Comparison of ENCODE assay signal across 5 worm cellular contexts in genomic region chrV:7163477-7164114, ce11.
TF ChIP-seq lines count a peak whose summit lies in the region.

TSS of gene ugt-41 (minus strand) at chrV:7163595.

TF ChIP-seq in whole organism, L1 larva, 84 proteins besides CTCF, POLR2A, EP300 and RAD21:
- TF ChIP-seq snpc-4 (tag; optimal IDR thresholded peaks at IDR 0.05; lab: Kevin White, UChicago) (no peak), unc-98 (GFP tag; IDR thresholded peaks at IDR 0.05; lab: Robert Waterston, UW) (no peak), unc-30 (tag; optimal IDR thresholded peaks at IDR 0.05; lab: Kevin White, UChicago) (no peak), nhr-85 (tag; lab: Kevin White, UChicago) (peak; percentile 52), lin-35 (GFP tag; optimal IDR thresholded peaks at IDR 0.05; lab: Kevin White, UChicago) (no peak), elt-3 (tag; optimal IDR thresholded peaks at IDR 0.05; lab: Kevin White, UChicago) (peak in 1 of 6 experiments; percentile 4), nhr-20 (tag; optimal IDR thresholded peaks at IDR 0.05; lab: Kevin White, UChicago) (peak; percentile 39), lin-14 (GFP tag; optimal IDR thresholded peaks at IDR 0.05; lab: Kevin White, UChicago) (peak; percentile 22), vab-15 (tag; optimal IDR thresholded peaks at IDR 0.05; lab: Kevin White, UChicago) (no peak), hpl-2 (GFP tag; optimal IDR thresholded peaks at IDR 0.05; lab: Kevin White, UChicago) (no peak), nhr-71 (tag; optimal IDR thresholded peaks at IDR 0.05; lab: Kevin White, UChicago) (peak; percentile 4), hlh-4 (tag; optimal IDR thresholded peaks at IDR 0.05; lab: Kevin White, UChicago) (no peak), nhr-19 (GFP tag; conservative IDR thresholded peaks at IDR 0.05; lab: Robert Waterston, UW) (0 out of 2 replicates have a peak, but pooled peaks have one; percentile 4), ama-1 (optimal IDR thresholded peaks at IDR 0.05; lab: Kevin White, UChicago) (no peak)

TF ChIP-seq in whole organism, L2 larva, 48 proteins besides CTCF, POLR2A, EP300 and RAD21:
- no peak for TF ChIP-seq nhr-23 (tag; optimal IDR thresholded peaks at IDR 0.05; lab: Kevin White, UChicago)
- TF ChIP-seq peb-1 (tag; optimal IDR thresholded peaks at IDR 0.05; lab: Kevin White, UChicago) = no peak
- peak; percentile 34 for TF ChIP-seq sma-9 (GFP tag; optimal IDR thresholded peaks at IDR 0.05; lab: Kevin White, UChicago)
- no peak for TF ChIP-seq sma-9 (tag; optimal IDR thresholded peaks at IDR 0.05; lab: Kevin White, UChicago)
- TF ChIP-seq sma-3 (GFP tag; optimal IDR thresholded peaks at IDR 0.05; lab: Kevin White, UChicago) = peak; percentile 3
- no peak for TF ChIP-seq ztf-11 (tag; optimal IDR thresholded peaks at IDR 0.05; lab: Kevin White, UChicago)
- TF ChIP-seq nhr-10 (tag; optimal IDR thresholded peaks at IDR 0.05; lab: Kevin White, UChicago) = no peak
TF ChIP-seq in whole organism, L2 larva: peak in this region for 2.

TF ChIP-seq in whole organism, L3 larva, 47 proteins besides CTCF, POLR2A, EP300 and RAD21:
- TF ChIP-seq elt-2 (tag; optimal IDR thresholded peaks at IDR 0.05; lab: Kevin White, UChicago) (peak; percentile 15), fos-1 (tag; optimal IDR thresholded peaks at IDR 0.05; lab: Kevin White, UChicago) (no peak)

TF ChIP-seq in whole organism, L4 larva, 104 proteins besides CTCF, POLR2A, EP300 and RAD21:
- TF ChIP-seq php-3 (GFP tag; IDR thresholded peaks at IDR 0.05; lab: Robert Waterston, UW) (peak; percentile 92), tra-1 (GFP tag; IDR thresholded peaks at IDR 0.05; lab: Robert Waterston, UW) (0 out of 2 replicates have a peak, but pooled peaks have one; percentile 57), dmd-6 (GFP tag; IDR thresholded peaks at IDR 0.05; lab: Robert Waterston, UW) (peak; percentile 81), daf-16 (GFP tag; optimal IDR thresholded peaks at IDR 0.05; lab: Kevin White, UChicago) (no peak), daf-16 (tag; optimal IDR thresholded peaks at IDR 0.05; lab: Kevin White, UChicago) (peak; percentile 96), unc-62 (GFP tag; optimal IDR thresholded peaks at IDR 0.05 in 1 of 2; lab: Kevin White, UChicago) (peak in 1 of 2 experiments; percentile 51), unc-62 (tag; optimal IDR thresholded peaks at IDR 0.05; lab: Kevin White, UChicago) (no peak), nhr-28 (tag; optimal IDR thresholded peaks at IDR 0.05; lab: Kevin White, UChicago) (peak; percentile 92), hif-1 (tag; optimal IDR thresholded peaks at IDR 0.05; lab: Kevin White, UChicago) (peak in 1 of 2 experiments; percentile 53), F37D6.2 (tag; optimal IDR thresholded peaks at IDR 0.05; lab: Kevin White, UChicago) (no peak), mxl-2 (GFP tag; conservative IDR thresholded peaks at IDR 0.05; lab: Robert Waterston, UW) (peak; percentile 60; the same call in 1 of the 2 replicates), zag-1 (tag; optimal IDR thresholded peaks at IDR 0.05; lab: Kevin White, UChicago) (no peak), egl-43 (GFP tag; IDR thresholded peaks at IDR 0.05; lab: Robert Waterston, UW) (no peak), nhr-48 (tag; optimal IDR thresholded peaks at IDR 0.05; lab: Kevin White, UChicago) (peak; percentile 28), lin-1 (GFP tag; IDR thresholded peaks at IDR 0.05; lab: Robert Waterston, UW) (no peak), hlh-11 (tag; optimal IDR thresholded peaks at IDR 0.05; lab: Kevin White, UChicago) (peak; percentile 66), mdl-1 (tag; optimal IDR thresholded peaks at IDR 0.05; lab: Kevin White, UChicago) (peak in 1 of 2 experiments; percentile 6), pqm-1 (tag; optimal IDR thresholded peaks at IDR 0.05; lab: Kevin White, UChicago) (no peak), F49E8.2 (tag; optimal IDR thresholded peaks at IDR 0.05; lab: Kevin White, UChicago; ENCODE audit: borderline replicate concordance) (no peak), F44E2.7 (GFP tag; IDR thresholded peaks at IDR 0.05; lab: Robert Waterston, UW) (no peak), ceh-20 (GFP tag; IDR thresholded peaks at IDR 0.05; lab: Robert Waterston, UW) (peak; percentile 65; the same call in 1 of the 2 replicates), nhr-25 (tag; optimal IDR thresholded peaks at IDR 0.05; lab: Kevin White, UChicago; ENCODE audit: borderline replicate concordance, insufficient read depth) (no peak), madf-9 (GFP tag; conservative IDR thresholded peaks at IDR 0.05; lab: Robert Waterston, UW) (no peak), mxl-3 (GFP tag; optimal IDR thresholded peaks at IDR 0.05; lab: Kevin White, UChicago) (no peak), tag-97 (GFP tag; IDR thresholded peaks at IDR 0.05; lab: Robert Waterston, UW) (no peak), nhr-102 (tag; optimal IDR thresholded peaks at IDR 0.05; lab: Kevin White, UChicago) (peak; percentile 90), vab-7 (GFP tag; IDR thresholded peaks at IDR 0.05; lab: Robert Waterston, UW) (no peak), dve-1 (tag; optimal IDR thresholded peaks at IDR 0.05; lab: Kevin White, UChicago; ENCODE audit: insufficient read depth) (no peak)

TF ChIP-seq in whole organism, young adult, 124 proteins besides CTCF, POLR2A, EP300 and RAD21:
- TF ChIP-seq egl-18 (GFP tag; IDR thresholded peaks at IDR 0.05; lab: Robert Waterston, UW) (no peak), lin-40 (tag; optimal IDR thresholded peaks at IDR 0.05; lab: Kevin White, UChicago) (peak; percentile 18), attf-6 (GFP tag; IDR thresholded peaks at IDR 0.05; lab: Robert Waterston, UW) (no peak), dpl-1 (GFP tag; optimal IDR thresholded peaks at IDR 0.05; lab: Kevin White, UChicago) (no peak), T26A5.8 (tag; optimal IDR thresholded peaks at IDR 0.05; lab: Kevin White, UChicago) (no peak), nhr-80 (tag; optimal IDR thresholded peaks at IDR 0.05; lab: Kevin White, UChicago) (peak; percentile 42), unc-62 (GFP tag; optimal IDR thresholded peaks at IDR 0.05; lab: Kevin White, UChicago) (peak; percentile 85), let-526 (GFP tag; IDR thresholded peaks at IDR 0.05; lab: Robert Waterston, UW) (no peak)
TF ChIP-seq in whole organism, young adult: peak in this region for 3.
